Fruit fly (Drosophila melanogaster) Kc167 (cell line): Measurements from ENCODE around the gene Pura.

Experiments
- Myc ChIP-seq: fragments of >200 bp; optimal IDR thresholded peaks from 2 replicates; lab custom pipeline; 2017; ENCODE audit warnings: missing external identifiers
- Sin3A ChIP-seq: fragments of >200 bp; optimal IDR thresholded peaks from 2 replicates; lab custom pipeline; 2018; ENCODE audit warnings: missing external identifiers
- insv ChIP-seq: fragments of >200 bp; optimal IDR thresholded peaks from 3 replicates; lab custom pipeline; 2018; ENCODE audit warnings: missing external identifiers
- psq ChIP-seq: fragments of >200 bp; optimal IDR thresholded peaks from 2 replicates; lab custom pipeline; 2017; ENCODE audit warnings: missing external identifiers
- ttk ChIP-seq: sonication (Bioruptor generic); optimal IDR thresholded peaks from 2 replicates; lab custom pipeline; 2017; ENCODE audit warnings: missing external identifiers

dm6 chr3L:7632540-7633263, 39.8 kb downstream of the Pura start:
- TF ChIP-seq psq (no peak), ttk (lab: Kevin White, UChicago) (no peak), Myc (lab: Kevin White, UChicago) (no peak), insv (no peak), Sin3A (lab: Kevin White, UChicago) (no peak)
